Fruit fly (Drosophila melanogaster) whole organism, embryonic: ENCODE measurements around the gene CG2865.

Source experiments
- Aef1 ChIP-seq: fragments of 200-800 bp; sonication (Bioruptor generic); IDR thresholded peaks from 3 replicates; pipeline ENCODE4 v1.3.6; 2022; ENCODE audit warnings: missing biosample characterization, missing genetic modification characterization
- CG12219 ChIP-seq: fragments of 200-800 bp; sonication (Bioruptor generic); optimal IDR thresholded peaks from 3 replicates; lab custom pipeline; 2018; ENCODE audit warnings: missing biosample characterization, mild to moderate bottlenecking, missing genetic modification characterization
- CG12391 ChIP-seq: fragments of 200-800 bp; sonication (Bioruptor generic); optimal IDR thresholded peaks from 3 replicates; lab custom pipeline; 2018; ENCODE audit warnings: missing biosample characterization, mild to moderate bottlenecking, missing genetic modification characterization, moderate library complexity
- CG12769 ChIP-seq: fragments of 200-800 bp; sonication (Bioruptor generic); optimal IDR thresholded peaks from 2 replicates; lab custom pipeline; 2019; ENCODE audit warnings: missing biosample characterization, mild to moderate bottlenecking, missing genetic modification characterization, moderate library complexity
- CG14050 ChIP-seq: fragments of 200-800 bp; sonication (Bioruptor generic); IDR thresholded peaks from 3 replicates; pipeline ENCODE4 v1.3.6; 2022; ENCODE audit warnings: missing biosample characterization, missing genetic modification characterization
- CG14441 ChIP-seq: fragments of 200-800 bp; sonication (Bioruptor generic); IDR thresholded peaks from 2 replicates; pipeline ENCODE4 v1.3.6; 2022; ENCODE audit warnings: missing biosample characterization, missing genetic modification characterization
- CG14965 ChIP-seq: fragments of 200-800 bp; sonication (Bioruptor generic); optimal IDR thresholded peaks from 2 replicates; lab custom pipeline; 2016; ENCODE audit warnings: missing biosample characterization, missing genetic modification characterization, borderline replicate concordance
- CG15073 ChIP-seq: fragments of 200-800 bp; sonication (Bioruptor generic); optimal IDR thresholded peaks from 2 replicates; lab custom pipeline; 2016; ENCODE audit warnings: missing biosample characterization, missing genetic modification characterization
- CG17802 ChIP-seq: fragments of 200-800 bp; sonication (Bioruptor generic); optimal IDR thresholded peaks from 2 replicates; lab custom pipeline; 2018; ENCODE audit warnings: missing biosample characterization, mild to moderate bottlenecking, missing genetic modification characterization, moderate library complexity
- CG31224 ChIP-seq: fragments of 200-800 bp; sonication (Bioruptor generic); IDR thresholded peaks from 2 replicates; pipeline ENCODE4 v1.3.6; 2022; ENCODE audit warnings: missing biosample characterization, missing genetic modification characterization
- CG3281 ChIP-seq: fragments of 200-800 bp; sonication (Bioruptor generic); optimal IDR thresholded peaks from 3 replicates; lab custom pipeline; 2017; ENCODE audit warnings: missing biosample characterization, mild to moderate bottlenecking, missing genetic modification characterization
- CG33557 ChIP-seq: fragments of 200-800 bp; sonication (Bioruptor generic); optimal IDR thresholded peaks from 2 replicates; lab custom pipeline; 2019; ENCODE audit warnings: missing biosample characterization, mild to moderate bottlenecking, missing genetic modification characterization, moderate library complexity
- CG3838 ChIP-seq: fragments of 200-800 bp; sonication (Bioruptor generic); optimal IDR thresholded peaks from 3 replicates; lab custom pipeline; 2016; ENCODE audit warnings: missing biosample characterization, missing genetic modification characterization
- CG4617 ChIP-seq: fragments of 200-800 bp; sonication (Bioruptor generic); optimal IDR thresholded peaks from 3 replicates; lab custom pipeline; 2016; ENCODE audit warnings: missing biosample characterization, missing genetic modification characterization, borderline replicate concordance
- CG5953 ChIP-seq: fragments of 200-800 bp; sonication (Bioruptor generic); IDR thresholded peaks from 2 replicates; pipeline ENCODE4 v1.3.6; 2022; ENCODE audit warnings: missing biosample characterization, missing genetic modification characterization
- CG7271 ChIP-seq: fragments of 200-800 bp; sonication (Bioruptor generic); optimal IDR thresholded peaks from 2 replicates; lab custom pipeline; 2018; ENCODE audit warnings: missing biosample characterization, mild to moderate bottlenecking, missing genetic modification characterization, moderate library complexity
- CG7745 ChIP-seq: fragments of 200-800 bp; sonication (Bioruptor generic); optimal IDR thresholded peaks from 2 replicates; lab custom pipeline; 2018; ENCODE audit warnings: missing biosample characterization, mild to moderate bottlenecking, missing genetic modification characterization, moderate library complexity
- CG8388 ChIP-seq: fragments of 200-800 bp; sonication (Bioruptor generic); optimal IDR thresholded peaks from 2 replicates; lab custom pipeline; 2019; ENCODE audit warnings: missing biosample characterization, mild to moderate bottlenecking, missing genetic modification characterization, moderate library complexity
- Camta ChIP-seq: fragments of 200-800 bp; sonication (Bioruptor generic); optimal IDR thresholded peaks from 2 replicates; lab custom pipeline; 2016; ENCODE audit warnings: missing biosample characterization, missing genetic modification characterization
- CoRest ChIP-seq: fragments of 200-800 bp; sonication (Bioruptor generic); optimal IDR thresholded peaks from 3 replicates; lab custom pipeline; 2018; ENCODE audit warnings: missing biosample characterization, mild to moderate bottlenecking, missing genetic modification characterization, moderate library complexity
- E2f1 ChIP-seq: fragments of 200-800 bp; sonication (Bioruptor generic); IDR thresholded peaks from 2 replicates; pipeline ENCODE4 v1.3.6; 2022; ENCODE audit warnings: missing biosample characterization, missing genetic modification characterization
- Ets65A ChIP-seq: fragments of 200-800 bp; sonication (Bioruptor generic); peaks from one replicate; lab custom pipeline; 2016; ENCODE audit warnings: missing biosample characterization, missing genetic modification characterization
- Fer3 ChIP-seq: fragments of 200-800 bp; sonication (Bioruptor generic); optimal IDR thresholded peaks from 2 replicates; lab custom pipeline; 2018; ENCODE audit warnings: missing biosample characterization, mild to moderate bottlenecking, missing genetic modification characterization, moderate library complexity
- Gug ChIP-seq: fragments of 200-800 bp; sonication (Bioruptor generic); IDR thresholded peaks from 4 replicates; pipeline ENCODE4 v1.3.6; 2022; ENCODE audit warnings: missing biosample characterization, missing genetic modification characterization
- Hmx ChIP-seq: fragments of 200-800 bp; sonication (Bioruptor generic); optimal IDR thresholded peaks from 2 replicates; lab custom pipeline; 2016; ENCODE audit warnings: missing biosample characterization, missing genetic modification characterization
- MTF-1 ChIP-seq: fragments of 200-800 bp; sonication (Bioruptor generic); optimal IDR thresholded peaks from 2 replicates; lab custom pipeline; 2018; ENCODE audit warnings: missing biosample characterization, mild to moderate bottlenecking, missing genetic modification characterization, borderline replicate concordance
- Mad ChIP-seq: fragments of 200-800 bp; sonication (Bioruptor generic); optimal IDR thresholded peaks from 2 replicates; lab custom pipeline; 2016; ENCODE audit warnings: missing biosample characterization, missing genetic modification characterization
- NfI ChIP-seq: fragments of 200-800 bp; sonication (Bioruptor generic); optimal IDR thresholded peaks from 3 replicates; lab custom pipeline; 2018; ENCODE audit warnings: missing biosample characterization, mild to moderate bottlenecking, missing genetic modification characterization, moderate library complexity
- Optix ChIP-seq: fragments of 200-800 bp; sonication (Bioruptor generic); IDR thresholded peaks from 3 replicates; pipeline ENCODE4 v1.3.6; 2022; ENCODE audit warnings: missing biosample characterization, missing genetic modification characterization
- Stat92E ChIP-seq, 3 experiments: fragments of >200 bp in 2 of 3; fragments of 200-800 bp in 1 of 3; sonication (Bioruptor generic) in 1 of 3; optimal IDR thresholded peaks; 2 replicates each; lab custom pipeline; 2017 to 2019; ENCODE audit warnings: missing biosample characterization in 3 of 3, missing genetic modification characterization in 3 of 3, mild to moderate bottlenecking in 1 of 3, moderate library complexity in 1 of 3
- ara ChIP-seq: fragments of 200-800 bp; sonication (Bioruptor generic); IDR thresholded peaks from 2 replicates; pipeline ENCODE4 v1.3.6; 2022; ENCODE audit warnings: missing biosample characterization, missing genetic modification characterization
- btn ChIP-seq: fragments of 200-800 bp; sonication (Bioruptor generic); optimal IDR thresholded peaks from 2 replicates; lab custom pipeline; 2016; ENCODE audit warnings: missing biosample characterization, missing genetic modification characterization
- cas ChIP-seq: fragments of 200-800 bp; sonication (Bioruptor generic); IDR thresholded peaks from 2 replicates; pipeline ENCODE4 v1.3.6; 2022; ENCODE audit warnings: missing biosample characterization, missing genetic modification characterization
- crc ChIP-seq: fragments of 200-800 bp; sonication (Bioruptor generic); optimal IDR thresholded peaks from 2 replicates; lab custom pipeline; 2016; ENCODE audit warnings: missing biosample characterization, missing genetic modification characterization
- crp ChIP-seq, 2 experiments: fragments of 200-800 bp; sonication (Bioruptor generic); optimal IDR thresholded peaks; 2 replicates in 1 of 2; 3 replicates in 1 of 2; lab custom pipeline; 2017; ENCODE audit warnings: missing biosample characterization in 2 of 2, missing genetic modification characterization in 2 of 2, mild to moderate bottlenecking in 1 of 2, moderate library complexity in 1 of 2
- dimm ChIP-seq: fragments of 200-800 bp; sonication (Bioruptor generic); IDR thresholded peaks from 2 replicates; pipeline ENCODE4 v1.3.6; 2022; ENCODE audit warnings: missing biosample characterization, missing genetic modification characterization
- emc ChIP-seq: fragments of 200-800 bp; sonication (Bioruptor generic); optimal IDR thresholded peaks from 2 replicates; lab custom pipeline; 2016; ENCODE audit warnings: missing biosample characterization, missing genetic modification characterization
- en ChIP-seq: fragments of 200-800 bp; sonication (Bioruptor generic); optimal IDR thresholded peaks from 2 replicates; lab custom pipeline; 2016; ENCODE audit warnings: missing biosample characterization, missing genetic modification characterization
- fu2 ChIP-seq: fragments of 200-800 bp; sonication (Bioruptor generic); optimal IDR thresholded peaks from 2 replicates; lab custom pipeline; 2016; ENCODE audit warnings: missing biosample characterization, missing genetic modification characterization
- gfzf ChIP-seq: fragments of 200-800 bp; sonication (Bioruptor generic); optimal IDR thresholded peaks from 2 replicates; lab custom pipeline; 2016; ENCODE audit warnings: missing biosample characterization, mild to moderate bottlenecking, missing genetic modification characterization, moderate library complexity
- grn ChIP-seq: fragments of 200-800 bp; sonication (Bioruptor generic); optimal IDR thresholded peaks from 3 replicates; lab custom pipeline; 2017; ENCODE audit warnings: missing biosample characterization, missing genetic modification characterization
- lmd ChIP-seq: fragments of 200-800 bp; sonication (Bioruptor generic); IDR thresholded peaks from 2 replicates; pipeline ENCODE4 v1.3.6; 2022; ENCODE audit warnings: missing biosample characterization, missing genetic modification characterization
- nau ChIP-seq: fragments of 200-800 bp; sonication (Bioruptor generic); optimal IDR thresholded peaks from 3 replicates; lab custom pipeline; 2017; ENCODE audit warnings: missing biosample characterization, mild to moderate bottlenecking, missing genetic modification characterization, missing genetic modification reagents
- nmo ChIP-seq: fragments of 200-800 bp; sonication (Bioruptor generic); optimal IDR thresholded peaks from 2 replicates; lab custom pipeline; 2018; ENCODE audit warnings: missing biosample characterization, mild to moderate bottlenecking, missing genetic modification characterization, moderate library complexity
- oc ChIP-seq: fragments of 200-800 bp; sonication (Bioruptor generic); optimal IDR thresholded peaks from 2 replicates; lab custom pipeline; 2018; ENCODE audit warnings: missing biosample characterization, mild to moderate bottlenecking, missing genetic modification characterization, moderate library complexity
- otp ChIP-seq: fragments of 200-800 bp; sonication (Bioruptor generic); IDR thresholded peaks from 3 replicates; pipeline ENCODE4, ENCODE4 v1.3.6; 2022; ENCODE audit warnings: missing biosample characterization, missing genetic modification characterization
- pb ChIP-seq: fragments of 200-800 bp; sonication (Bioruptor generic); optimal IDR thresholded peaks from 3 replicates; lab custom pipeline; 2016; ENCODE audit warnings: missing biosample characterization, missing genetic modification characterization
- rib ChIP-seq: fragments of 200-800 bp; sonication (Bioruptor generic); IDR thresholded peaks from 2 replicates; pipeline ENCODE4 v1.3.6; 2022; ENCODE audit warnings: missing biosample characterization, missing genetic modification characterization
- sima ChIP-seq: fragments of 200-800 bp; sonication (Bioruptor generic); optimal IDR thresholded peaks from 2 replicates; lab custom pipeline; 2016; ENCODE audit warnings: missing biosample characterization, missing genetic modification characterization
- tio ChIP-seq: fragments of 200-800 bp; sonication (Bioruptor generic); optimal IDR thresholded peaks from 2 replicates; lab custom pipeline; 2017; ENCODE audit warnings: missing biosample characterization, missing genetic modification characterization, inconsistent platforms
- ttk ChIP-seq: fragments of 200-800 bp; sonication (Bioruptor generic); IDR thresholded peaks from 2 replicates; pipeline ENCODE4 v2.1.2; 2022; ENCODE audit warnings: missing biosample characterization, missing genetic modification characterization
- tx ChIP-seq: fragments of 200-800 bp; sonication (Bioruptor generic); optimal IDR thresholded peaks from 2 replicates; lab custom pipeline; 2016; ENCODE audit warnings: missing biosample characterization, missing genetic modification characterization

The CG2865 gene

dm6 chrX:2249763-2250162, 43.4 kb downstream of the CG2865 start, which contains the start of gene crn (continued):
- TF ChIP-seq CG17802 (no peak), CoRest (tag; lab: Kevin White, UChicago) (no peak), CG33557 (no peak), CG14965 (GFP tag; lab: Kevin White, UChicago) (no peak), Gug (GFP tag; lab: Robert Waterston, UW) (no peak), Camta (GFP tag; lab: Kevin White, UChicago) (no peak), oc (no peak), CG15073 (no peak), ara (no peak), E2f1 (GFP tag; lab: Robert Waterston, UW) (no peak), nmo (GFP tag; lab: Kevin White, UChicago) (no peak), Fer3 (tag; lab: Kevin White, UChicago) (no peak), Aef1 (GFP tag; lab: Robert Waterston, UW) (no peak), CG12391 (no peak), CG4617 (GFP tag; lab: Kevin White, UChicago) (peak; percentile 44), dimm (GFP tag; lab: Robert Waterston, UW) (no peak), Ets65A (no peak), cas (GFP tag; lab: Robert Waterston, UW) (no peak), crc (GFP tag; lab: Kevin White, UChicago) (no peak), tx (no peak), Stat92E (GFP tag; optimal IDR thresholded peaks at IDR 0.05; lab: Kevin White, UChicago) (no peak), nau (no peak), Hmx (GFP tag; lab: Kevin White, UChicago) (no peak), otp (GFP tag; lab: Robert Waterston, UW) (no peak), tio (no peak), CG7271 (tag; lab: Kevin White, UChicago) (no peak), CG8388 (GFP tag; lab: Kevin White, UChicago) (no peak), CG31224 (GFP tag; lab: Robert Waterston, UW) (no peak), sima (GFP tag; lab: Kevin White, UChicago) (no peak), en (GFP tag; lab: Kevin White, UChicago) (no peak), CG3281 (GFP tag; lab: Kevin White, UChicago) (no peak), gfzf (no peak), rib (no peak), CG14441 (GFP tag; lab: Robert Waterston, UW) (no peak), fu2 (GFP tag; lab: Kevin White, UChicago) (no peak), crp (GFP tag; optimal IDR thresholded peaks at IDR 0.05; lab: Kevin White, UChicago) (no peak), ttk (GFP tag; lab: Robert Waterston, UW) (no peak), CG3838 (no peak), CG12219 (no peak), lmd (GFP tag; lab: Robert Waterston, UW) (no peak), Optix (GFP tag; lab: Robert Waterston, UW) (no peak), pb (GFP tag; lab: Kevin White, UChicago) (no peak), CG7745 (no peak), CG14050 (GFP tag; lab: Robert Waterston, UW) (no peak), MTF-1 (GFP tag; lab: Kevin White, UChicago) (no peak), CG5953 (no peak), grn (GFP tag; lab: Kevin White, UChicago) (no peak), emc (no peak), NfI (GFP tag; lab: Kevin White, UChicago) (no peak), Mad (GFP tag; lab: Kevin White, UChicago) (no peak), btn (GFP tag; lab: Kevin White, UChicago) (no peak), CG12769 (tag; lab: Kevin White, UChicago) (no peak)
